Worm (Caenorhabditis elegans): ENCODE data around the gene skr-8.

- TF ChIP-seq zag-1 (tag; optimal IDR thresholded peaks at IDR 0.05) (no peak), unc-39 (tag; optimal IDR thresholded peaks at IDR 0.05) (no peak), aly-2 (tag; optimal IDR thresholded peaks at IDR 0.05) (no peak), ama-1 (optimal IDR thresholded peaks at IDR 0.05) (no peak), ztf-1 (GFP tag; conservative IDR thresholded peaks at IDR 0.05) (no peak), ZK546.5 (tag; optimal IDR thresholded peaks at IDR 0.05) (no peak), nhr-11 (tag; optimal IDR thresholded peaks at IDR 0.05) (no peak), lin-11 (tag; optimal IDR thresholded peaks at IDR 0.05) (no peak), nhr-77 (tag; optimal IDR thresholded peaks at IDR 0.05) (no peak), R02D3.7 (tag; optimal IDR thresholded peaks at IDR 0.05) (no peak)
Measured at ce11 chrIV:17210754-17211153, 45.1 kb upstream of the skr-8 start.

All from whole organism, L2 larva.